Fruit fly (Drosophila melanogaster): ENCODE data around the gene Nph.

The Nph gene

dm6 chr3R:30005332-30005979 is 795 bp upstream of the Nph start:
- TF ChIP-seq h (optimal IDR thresholded peaks at IDR 0.05), result no peak
- TF ChIP-seq psq (optimal IDR thresholded peaks at IDR 0.05), result no peak
- TF ChIP-seq ttk (optimal IDR thresholded peaks at IDR 0.05), result no peak
- TF ChIP-seq Sin3A (optimal IDR thresholded peaks at IDR 0.05), result no peak
- no peak for TF ChIP-seq insv (optimal IDR thresholded peaks at IDR 0.05)
- no peak for TF ChIP-seq Myc (optimal IDR thresholded peaks at IDR 0.05)

- TF ChIP-seq h (optimal IDR thresholded peaks at IDR 0.05), result no peak
- TF ChIP-seq Myc (optimal IDR thresholded peaks at IDR 0.05), result no peak
- TF ChIP-seq Sin3A (optimal IDR thresholded peaks at IDR 0.05), result no peak
- no peak for TF ChIP-seq insv (optimal IDR thresholded peaks at IDR 0.05)
- TF ChIP-seq ttk (optimal IDR thresholded peaks at IDR 0.05), result no peak
- no peak for TF ChIP-seq psq (optimal IDR thresholded peaks at IDR 0.05)
Observed at dm6 chr3R:30000286-30000685, 4.4 kb downstream of the Nph start, which contains the start of gene Tace. Tace (plus strand) TSS chr3R:30000530.

- no peak for TF ChIP-seq Myc (optimal IDR thresholded peaks at IDR 0.05)
- no peak for TF ChIP-seq insv (optimal IDR thresholded peaks at IDR 0.05)
- TF ChIP-seq Sin3A (optimal IDR thresholded peaks at IDR 0.05), result no peak
- TF ChIP-seq psq (optimal IDR thresholded peaks at IDR 0.05), result no peak
- TF ChIP-seq ttk (optimal IDR thresholded peaks at IDR 0.05), result no peak
- TF ChIP-seq h (optimal IDR thresholded peaks at IDR 0.05), result no peak
Observed at dm6 chr3R:29999495-29999894, 5.2 kb downstream of the Nph start, which contains the start of gene CG34298. CG34298 (plus strand) TSS chr3R:29999795.

DNA sequence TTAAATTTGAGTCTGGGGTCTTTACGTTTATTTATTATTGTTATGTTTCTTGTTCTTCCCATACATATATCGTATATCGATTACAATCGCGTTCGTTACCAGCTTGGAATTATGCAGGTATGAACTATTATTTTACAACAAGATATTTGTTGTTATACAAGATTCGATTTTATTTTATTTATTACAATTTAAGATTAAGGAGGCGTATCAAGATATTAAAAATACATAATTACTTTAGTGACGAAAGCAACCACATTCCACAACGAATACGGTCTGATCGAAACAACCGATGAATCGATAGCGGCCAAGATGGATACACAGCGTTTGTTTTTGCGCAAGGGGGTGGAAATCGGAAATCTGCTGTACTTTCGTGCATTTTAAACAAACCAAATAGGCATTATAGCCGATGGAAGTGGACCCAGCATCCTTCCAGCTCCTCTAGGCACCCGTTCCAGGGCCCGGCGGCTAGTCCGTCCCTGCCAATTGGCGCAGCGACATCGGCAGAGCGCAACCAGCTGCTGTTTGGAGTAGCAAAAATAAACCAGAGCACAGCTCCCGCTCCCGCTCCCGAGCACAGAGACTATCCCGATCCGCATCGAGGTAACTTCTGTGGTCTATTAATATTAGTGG is 6.9 kb downstream of the Nph start, which contains the start of the genes CG15525 and CG11504:
Gene CG15525, minus strand, starts transcription at position 70 of the 630 bp plus-strand sequence.
Gene CG11504, plus strand, starts transcription at position 294 of the 630 bp plus-strand sequence.
- TF ChIP-seq h (optimal IDR thresholded peaks at IDR 0.05), result no peak
- no peak for TF ChIP-seq ttk (optimal IDR thresholded peaks at IDR 0.05)
- TF ChIP-seq psq (optimal IDR thresholded peaks at IDR 0.05), result no peak
- no peak for TF ChIP-seq Sin3A (optimal IDR thresholded peaks at IDR 0.05)
- no peak for TF ChIP-seq insv (optimal IDR thresholded peaks at IDR 0.05)
- no peak for TF ChIP-seq Myc (optimal IDR thresholded peaks at IDR 0.05)

DNA sequence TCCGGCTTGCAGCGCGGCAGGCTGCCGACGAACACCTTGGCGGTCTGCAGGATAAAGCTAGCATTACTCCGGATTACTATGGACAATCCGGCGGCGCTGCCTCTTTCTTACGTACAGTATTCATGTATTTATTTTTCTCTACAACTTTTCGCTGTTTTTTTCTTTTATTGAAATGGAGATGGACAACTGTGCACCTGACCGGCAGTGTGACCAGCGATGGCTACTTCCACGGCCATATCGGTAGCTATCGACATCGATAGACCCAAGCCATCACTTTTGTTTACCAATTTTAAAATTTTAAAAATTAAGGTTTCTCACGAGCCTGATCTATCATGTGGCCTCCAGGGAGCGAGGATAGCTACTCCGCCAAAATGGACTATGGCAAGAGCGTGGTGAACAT is 9.6 kb downstream of the Nph start, which contains the start of the genes CG7903 and Sas-6:
Gene CG7903, minus strand, starts transcription at position 197 of the 400 bp plus-strand sequence.
Gene Sas-6, plus strand, starts transcription at position 323 of the 400 bp plus-strand sequence.
- TF ChIP-seq Sin3A (optimal IDR thresholded peaks at IDR 0.05), result no peak
- TF ChIP-seq h (optimal IDR thresholded peaks at IDR 0.05), result no peak
- no peak for TF ChIP-seq psq (optimal IDR thresholded peaks at IDR 0.05)
- no peak for TF ChIP-seq ttk (optimal IDR thresholded peaks at IDR 0.05)
- no peak for TF ChIP-seq insv (optimal IDR thresholded peaks at IDR 0.05)
- TF ChIP-seq Myc (optimal IDR thresholded peaks at IDR 0.05), result no peak

dm6 chr3R:29993134-29993533 is 11.5 kb downstream of the Nph start, which contains the start of gene Acph-1:
Acph-1 (minus strand) TSS chr3R:29993411.
- no peak for TF ChIP-seq insv (optimal IDR thresholded peaks at IDR 0.05)
- TF ChIP-seq Myc (optimal IDR thresholded peaks at IDR 0.05), result no peak
- TF ChIP-seq psq (optimal IDR thresholded peaks at IDR 0.05), result no peak
- no peak for TF ChIP-seq h (optimal IDR thresholded peaks at IDR 0.05)

- TF ChIP-seq insv (optimal IDR thresholded peaks at IDR 0.05), result no peak
- no peak for TF ChIP-seq ttk (optimal IDR thresholded peaks at IDR 0.05)
- TF ChIP-seq Myc (optimal IDR thresholded peaks at IDR 0.05), result no peak
- no peak for TF ChIP-seq h (optimal IDR thresholded peaks at IDR 0.05)
- no peak for TF ChIP-seq Sin3A (optimal IDR thresholded peaks at IDR 0.05)
- TF ChIP-seq psq (optimal IDR thresholded peaks at IDR 0.05), result no peak
Observed at dm6 chr3R:29990681-29991080, 14.0 kb downstream of the Nph start.

- TF ChIP-seq Sin3A (optimal IDR thresholded peaks at IDR 0.05), result no peak
- TF ChIP-seq h (optimal IDR thresholded peaks at IDR 0.05), result no peak
- no peak for TF ChIP-seq Myc (optimal IDR thresholded peaks at IDR 0.05)
Observed at dm6 chr3R:29985219-29985618, 19.4 kb downstream of the Nph start.

dm6 chr3R:29983886-29984285 is 20.8 kb downstream of the Nph start:
- TF ChIP-seq ttk (optimal IDR thresholded peaks at IDR 0.05) (no peak), psq (optimal IDR thresholded peaks at IDR 0.05) (no peak), Sin3A (optimal IDR thresholded peaks at IDR 0.05) (no peak), h (optimal IDR thresholded peaks at IDR 0.05) (no peak)

dm6 chr3R:29983073-29983544 is 21.6 kb downstream of the Nph start, which contains the start of gene CG7896:
CG7896 (plus strand) TSS chr3R:29983426.
- no peak for TF ChIP-seq insv (optimal IDR thresholded peaks at IDR 0.05)
- TF ChIP-seq ttk (optimal IDR thresholded peaks at IDR 0.05), result no peak
- no peak for TF ChIP-seq Sin3A (optimal IDR thresholded peaks at IDR 0.05)
- TF ChIP-seq Myc (optimal IDR thresholded peaks at IDR 0.05), result no peak
- no peak for TF ChIP-seq psq (optimal IDR thresholded peaks at IDR 0.05)
- TF ChIP-seq h (optimal IDR thresholded peaks at IDR 0.05), result no peak

DNA sequence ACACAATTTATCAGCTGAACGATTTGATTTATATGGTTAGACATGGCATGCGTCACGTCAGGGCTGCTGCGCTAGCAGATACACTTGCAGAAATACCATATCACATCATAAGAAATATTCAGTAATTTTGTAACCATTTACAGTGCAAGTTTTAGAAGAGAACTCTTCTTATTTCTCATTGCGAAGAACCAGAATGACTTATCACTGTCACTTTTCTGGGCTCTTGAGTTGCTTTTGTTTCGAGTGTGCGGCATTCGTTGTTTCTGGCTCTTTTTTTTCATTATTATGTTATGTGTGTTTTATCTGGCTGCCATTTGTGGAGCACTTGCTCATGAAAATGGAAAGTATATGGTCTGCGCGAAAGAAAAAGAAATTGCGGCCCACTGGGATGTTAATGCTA is 22.6 kb downstream of the Nph start:
- TF ChIP-seq insv (optimal IDR thresholded peaks at IDR 0.05) (no peak), ttk (optimal IDR thresholded peaks at IDR 0.05) (no peak), h (optimal IDR thresholded peaks at IDR 0.05) (no peak), Sin3A (optimal IDR thresholded peaks at IDR 0.05) (no peak), Myc (optimal IDR thresholded peaks at IDR 0.05) (no peak), psq (optimal IDR thresholded peaks at IDR 0.05) (no peak)

DNA sequence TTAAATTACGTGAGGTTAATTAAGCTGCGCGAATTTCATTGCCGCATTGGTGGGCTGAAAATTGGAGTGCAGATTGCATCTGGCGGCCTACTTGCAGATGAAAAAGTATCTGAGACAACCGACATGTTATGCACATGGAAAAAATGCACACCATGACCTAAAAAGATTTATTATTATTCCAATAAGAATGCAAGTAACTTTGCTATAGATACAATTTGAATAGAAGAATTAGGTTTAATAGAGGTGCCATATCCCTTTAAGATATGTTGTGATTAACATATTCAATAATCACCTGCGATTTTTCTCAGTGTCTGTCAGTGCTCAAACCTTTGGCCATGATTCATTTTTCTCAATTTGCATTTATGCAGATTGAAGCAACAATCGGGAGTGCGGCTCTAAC is 23.2 kb downstream of the Nph start:
- TF ChIP-seq Sin3A (optimal IDR thresholded peaks at IDR 0.05), result no peak
- no peak for TF ChIP-seq h (optimal IDR thresholded peaks at IDR 0.05)
- no peak for TF ChIP-seq insv (optimal IDR thresholded peaks at IDR 0.05)
- no peak for TF ChIP-seq ttk (optimal IDR thresholded peaks at IDR 0.05)
- TF ChIP-seq Myc (optimal IDR thresholded peaks at IDR 0.05), result no peak
- no peak for TF ChIP-seq psq (optimal IDR thresholded peaks at IDR 0.05)
